Fruit fly (Drosophila melanogaster): Measurements from ENCODE around the gene CG15739.

CG15739 gene

DNA sequence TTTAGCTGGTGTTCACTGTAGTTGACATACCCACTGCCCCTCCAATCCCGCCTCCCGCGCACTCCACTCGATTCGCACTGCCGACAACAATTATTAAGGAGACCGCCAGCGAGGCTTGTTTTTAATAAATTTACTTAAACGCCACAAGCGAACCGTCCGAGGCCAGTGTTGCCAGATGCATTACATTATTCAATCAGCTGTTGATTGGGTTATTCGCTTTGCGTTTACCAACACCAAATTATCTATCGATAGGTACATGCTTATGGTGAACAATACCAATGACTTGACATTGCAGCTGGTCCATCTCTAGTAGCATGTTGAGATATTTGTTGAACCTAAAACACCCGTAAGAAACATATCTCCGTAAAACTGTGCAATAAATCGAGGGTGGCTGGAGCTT, 13.9 kb downstream of the CG15739 start, which contains the start of the genes CG10353 and SelG (continued):
- TF ChIP-seq CG10209 (GFP tag; optimal IDR thresholded peaks at IDR 0.05) = no peak
- TF ChIP-seq CG13775 (GFP tag; optimal IDR thresholded peaks at IDR 0.05) = no peak
- no peak for TF ChIP-seq jing (GFP tag; optimal IDR thresholded peaks at IDR 0.05)
- no peak for TF ChIP-seq nau (GFP tag; optimal IDR thresholded peaks at IDR 0.05)
- no peak for TF ChIP-seq oc (tag; optimal IDR thresholded peaks at IDR 0.05)
- TF ChIP-seq NC2α (GFP tag; optimal IDR thresholded peaks at IDR 0.05) = no peak
- TF ChIP-seq Mes4 (GFP tag; optimal IDR thresholded peaks at IDR 0.05) = peak; percentile 10
- no peak for TF ChIP-seq CG9876 (GFP tag; optimal IDR thresholded peaks at IDR 0.05)
- TF ChIP-seq CG17359 (tag; optimal IDR thresholded peaks at IDR 0.05) = no peak
- no peak for TF ChIP-seq pb (GFP tag; optimal IDR thresholded peaks at IDR 0.05)
- no peak for TF ChIP-seq CG9817 (tag; optimal IDR thresholded peaks at IDR 0.05)
- TF ChIP-seq Elba2 (GFP tag; optimal IDR thresholded peaks at IDR 0.05) = no peak
- TF ChIP-seq ara (GFP tag; IDR thresholded peaks at IDR 0.05) = no peak
- TF ChIP-seq trem (tag; optimal IDR thresholded peaks at IDR 0.05) = peak; percentile 58
- TF ChIP-seq Nf-YA (GFP tag; IDR thresholded peaks at IDR 0.05) = no peak
- no peak for TF ChIP-seq CG16815 (GFP tag; optimal IDR thresholded peaks at IDR 0.05)
- no peak for TF ChIP-seq da (GFP tag; optimal IDR thresholded peaks at IDR 0.05)
- TF ChIP-seq Fer2 (tag; optimal IDR thresholded peaks at IDR 0.05) = no peak
- TF ChIP-seq Gug (GFP tag; IDR thresholded peaks at IDR 0.05) = no peak
- peak; percentile 65 for TF ChIP-seq Ets97D (GFP tag; optimal IDR thresholded peaks at IDR 0.05)
- TF ChIP-seq CG7839 (tag; optimal IDR thresholded peaks at IDR 0.05) = peak; percentile 17
- peak; percentile 60 for TF ChIP-seq Dad (GFP tag; optimal IDR thresholded peaks at IDR 0.05)
- TF ChIP-seq gsb-n (tag; optimal IDR thresholded peaks at IDR 0.05) = no peak
- TF ChIP-seq CG12769 (tag; optimal IDR thresholded peaks at IDR 0.05) = peak; percentile 54
- no peak for TF ChIP-seq CG8765 (GFP tag; IDR thresholded peaks at IDR 0.05)
- TF ChIP-seq sens (GFP tag) = peak; percentile 85
- peak; percentile 75 for TF ChIP-seq inv (GFP tag; IDR thresholded peaks at IDR 0.05; ENCODE audit: partially characterized antibody)
- TF ChIP-seq sc (optimal IDR thresholded peaks at IDR 0.05) = no peak
- no peak for TF ChIP-seq sc (GFP tag; optimal IDR thresholded peaks at IDR 0.05)
- peak; percentile 36 for TF ChIP-seq pfk (GFP tag; optimal IDR thresholded peaks at IDR 0.05)
- TF ChIP-seq ems (GFP tag; optimal IDR thresholded peaks at IDR 0.05) = peak; percentile 35
- TF ChIP-seq CG7372 (GFP tag; IDR thresholded peaks at IDR 0.05) = no peak
- TF ChIP-seq CG14441 (GFP tag; IDR thresholded peaks at IDR 0.05) = no peak
- TF ChIP-seq Spps (tag; optimal IDR thresholded peaks at IDR 0.05) = no peak
- TF ChIP-seq gsb (GFP tag; IDR thresholded peaks at IDR 0.05) = no peak
- peak; percentile 25 for TF ChIP-seq zen (tag; optimal IDR thresholded peaks at IDR 0.05)
- no peak for TF ChIP-seq cg (GFP tag; optimal IDR thresholded peaks at IDR 0.05)
- no peak for TF ChIP-seq Drgx (GFP tag; IDR thresholded peaks at IDR 0.05)
- TF ChIP-seq CG1529 (GFP tag; optimal IDR thresholded peaks at IDR 0.05) = no peak
- TF ChIP-seq yki (optimal IDR thresholded peaks at IDR 0.05) = no peak
- TF ChIP-seq emc (GFP tag; optimal IDR thresholded peaks at IDR 0.05) = no peak
- peak; percentile 36 for TF ChIP-seq jumu (GFP tag; optimal IDR thresholded peaks at IDR 0.05)
- TF ChIP-seq Deaf1 (tag; optimal IDR thresholded peaks at IDR 0.05) = peak; percentile 9
- no peak for TF ChIP-seq Neu2 (GFP tag; optimal IDR thresholded peaks at IDR 0.05; ENCODE audit: borderline replicate concordance)
- TF ChIP-seq Lhr (GFP tag; optimal IDR thresholded peaks at IDR 0.05) = no peak
- TF ChIP-seq TFAM (GFP tag; optimal IDR thresholded peaks at IDR 0.05) = no peak
- TF ChIP-seq pho (GFP tag; optimal IDR thresholded peaks at IDR 0.05) = no peak
- no peak for TF ChIP-seq ac (GFP tag; optimal IDR thresholded peaks at IDR 0.05)
- no peak for TF ChIP-seq CG1233 (GFP tag; optimal IDR thresholded peaks at IDR 0.05)
- peak; percentile 37 for TF ChIP-seq gfzf (GFP tag; optimal IDR thresholded peaks at IDR 0.05)
- TF ChIP-seq bbx (GFP tag; IDR thresholded peaks at IDR 0.05; ENCODE audit: partially characterized antibody) = peak; percentile 86
- no peak for TF ChIP-seq C15 (GFP tag; IDR thresholded peaks at IDR 0.05)
- TF ChIP-seq CG18011 (GFP tag; optimal IDR thresholded peaks at IDR 0.05) = no peak

All from whole organism, embryonic.